Fruit fly (Drosophila melanogaster): ENCODE results near the gene mri.

The mri gene

dm6 chr3L:160446-161094 lies 39.4 kb upstream of the mri start (continued):
- no peak; the same call in 2 of the 3 replicates for TF ChIP-seq CG6175 (GFP tag; IDR thresholded peaks at IDR 0.05)
- TF ChIP-seq CG2712 (tag; optimal IDR thresholded peaks at IDR 0.05), result peak; percentile 2
- no peak for TF ChIP-seq gsb (GFP tag; IDR thresholded peaks at IDR 0.05)
- TF ChIP-seq slou (GFP tag; optimal IDR thresholded peaks at IDR 0.05), result no peak
- peak; percentile 18 for TF ChIP-seq grau (tag; optimal IDR thresholded peaks at IDR 0.05)
- TF ChIP-seq mld (GFP tag; IDR thresholded peaks at IDR 0.05; ENCODE audit: partially characterized antibody), result no peak
- no peak for TF ChIP-seq TFAM (GFP tag; optimal IDR thresholded peaks at IDR 0.05)
- TF ChIP-seq CG8290 (GFP tag; optimal IDR thresholded peaks at IDR 0.05), result no peak
- peak in 1 of 2 experiments; percentile 73 for TF ChIP-seq CG8290 (tag; optimal IDR thresholded peaks at IDR 0.05)
- TF ChIP-seq CG17385 (GFP tag; optimal IDR thresholded peaks at IDR 0.05), result no peak
- no peak for TF ChIP-seq CG10209 (GFP tag; optimal IDR thresholded peaks at IDR 0.05)
- no peak for TF ChIP-seq YL-1 (GFP tag; optimal IDR thresholded peaks at IDR 0.05)
- no peak for TF ChIP-seq tgo (GFP tag; IDR thresholded peaks at IDR 0.05)
- peak; percentile 59; the same call in 2 of the 3 replicates for TF ChIP-seq Dbx (GFP tag; IDR thresholded peaks at IDR 0.05)
- no peak for TF ChIP-seq CG7556 (GFP tag; optimal IDR thresholded peaks at IDR 0.05)
- peak; percentile 24; the same call in 1 of the 2 replicates for TF ChIP-seq Rfx (GFP tag; IDR thresholded peaks at IDR 0.05)
- no peak for TF ChIP-seq CG12219 (GFP tag; optimal IDR thresholded peaks at IDR 0.05)
- no peak for TF ChIP-seq dan (GFP tag; IDR thresholded peaks at IDR 0.05)
- TF ChIP-seq repo (GFP tag; optimal IDR thresholded peaks at IDR 0.05), result no peak
- no peak for TF ChIP-seq E2f2 (GFP tag; IDR thresholded peaks at IDR 0.05)
- no peak for TF ChIP-seq Atf3 (GFP tag; optimal IDR thresholded peaks at IDR 0.05)
- TF ChIP-seq Dip2 (GFP tag; IDR thresholded peaks at IDR 0.05), result no peak
- TF ChIP-seq bowl (GFP tag; IDR thresholded peaks at IDR 0.05), result 0 out of 2 replicates have a peak, but pooled peaks have one; percentile 13
- TF ChIP-seq nom (GFP tag; optimal IDR thresholded peaks at IDR 0.05), result peak; percentile 17
- no peak for TF ChIP-seq sna (GFP tag; IDR thresholded peaks at IDR 0.05; ENCODE audit: partially characterized antibody)
- TF ChIP-seq Elba2 (GFP tag; optimal IDR thresholded peaks at IDR 0.05), result no peak
- no peak for TF ChIP-seq ac (GFP tag; optimal IDR thresholded peaks at IDR 0.05)
- TF ChIP-seq Scr (GFP tag; IDR thresholded peaks at IDR 0.05; ENCODE audit: partially characterized antibody), result no peak
- no peak for TF ChIP-seq tup (GFP tag; optimal IDR thresholded peaks at IDR 0.05)
- TF ChIP-seq CG12236 (GFP tag; optimal IDR thresholded peaks at IDR 0.05), result no peak
- peak; percentile 19 for TF ChIP-seq CG17568 (GFP tag; optimal IDR thresholded peaks at IDR 0.05)
- TF ChIP-seq psq (GFP tag; optimal IDR thresholded peaks at IDR 0.05), result no peak
- peak; percentile 72 for TF ChIP-seq mirr (GFP tag; optimal IDR thresholded peaks at IDR 0.05)
- TF ChIP-seq CG11723 (GFP tag; optimal IDR thresholded peaks at IDR 0.05), result no peak
- TF ChIP-seq Bdp1 (GFP tag; optimal IDR thresholded peaks at IDR 0.05), result no peak
- TF ChIP-seq CG5245 (GFP tag; optimal IDR thresholded peaks at IDR 0.05), result no peak
- TF ChIP-seq CG17328 (GFP tag; IDR thresholded peaks at IDR 0.05), result no peak
- no peak for TF ChIP-seq CG1792 (GFP tag; optimal IDR thresholded peaks at IDR 0.05)
- peak; percentile 22 for TF ChIP-seq Fer1 (GFP tag; optimal IDR thresholded peaks at IDR 0.05)
- TF ChIP-seq CG7786 (GFP tag; optimal IDR thresholded peaks at IDR 0.05), result no peak
- TF ChIP-seq CG17829 (tag; optimal IDR thresholded peaks at IDR 0.05), result no peak
- TF ChIP-seq CG1603 (tag; optimal IDR thresholded peaks at IDR 0.05), result peak; percentile 7
- TF ChIP-seq CG6813 (GFP tag; optimal IDR thresholded peaks at IDR 0.05), result no peak
- no peak for TF ChIP-seq dati (GFP tag; IDR thresholded peaks at IDR 0.05)
- TF ChIP-seq Hand (GFP tag; optimal IDR thresholded peaks at IDR 0.05), result peak; percentile 23
- no peak for TF ChIP-seq Usf (GFP tag; optimal IDR thresholded peaks at IDR 0.05)
- no peak for TF ChIP-seq tin (GFP tag; optimal IDR thresholded peaks at IDR 0.05)
- no peak for TF ChIP-seq disco-r (GFP tag; optimal IDR thresholded peaks at IDR 0.05)
- no peak for TF ChIP-seq Six4 (GFP tag; optimal IDR thresholded peaks at IDR 0.05)
- TF ChIP-seq CG2116 (GFP tag; optimal IDR thresholded peaks at IDR 0.05), result no peak
- no peak for TF ChIP-seq Gug (GFP tag; IDR thresholded peaks at IDR 0.05)

All from whole organism, embryonic.